Worm (Caenorhabditis elegans): Measurements from ENCODE around the gene EEED8.2.

EEED8.2 gene

DNA sequence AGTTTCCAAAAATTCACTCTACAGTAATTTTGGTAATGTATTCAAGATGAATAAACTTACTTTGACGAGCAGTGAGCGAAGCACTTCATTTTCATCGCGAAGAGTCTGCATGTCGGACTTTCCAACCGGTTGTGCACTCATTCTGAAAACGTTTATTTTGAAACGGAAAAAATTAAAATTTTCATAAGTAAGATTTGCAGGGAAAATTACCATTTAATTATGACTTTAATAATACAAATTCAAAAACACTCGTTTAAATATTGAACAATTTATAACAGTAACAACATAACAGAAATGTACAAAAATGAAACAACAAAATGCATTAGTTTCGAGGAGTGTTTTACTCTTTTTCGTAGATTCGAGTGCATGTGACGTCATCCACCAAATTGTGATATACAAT, 4.0 kb upstream of the EEED8.2 start, which contains the start of the genes EEED8.13 and EEED8.18:
EEED8.13 (minus strand) TSS at position 101 of the 400 bp plus-strand sequence.
EEED8.18 (minus strand) TSS at position 144 of the 400 bp plus-strand sequence.
- TF ChIP-seq zag-1 (tag; optimal IDR thresholded peaks at IDR 0.05) (no peak), nhr-21 (tag; optimal IDR thresholded peaks at IDR 0.05) (no peak), nhr-11 (tag; optimal IDR thresholded peaks at IDR 0.05) (no peak), nhr-6 (tag; optimal IDR thresholded peaks at IDR 0.05) (no peak), nhr-237 (tag; optimal IDR thresholded peaks at IDR 0.05) (no peak), sem-4 (tag; optimal IDR thresholded peaks at IDR 0.05) (no peak), dmd-4 (tag; optimal IDR thresholded peaks at IDR 0.05) (no peak), aly-2 (tag; optimal IDR thresholded peaks at IDR 0.05) (no peak)

DNA sequence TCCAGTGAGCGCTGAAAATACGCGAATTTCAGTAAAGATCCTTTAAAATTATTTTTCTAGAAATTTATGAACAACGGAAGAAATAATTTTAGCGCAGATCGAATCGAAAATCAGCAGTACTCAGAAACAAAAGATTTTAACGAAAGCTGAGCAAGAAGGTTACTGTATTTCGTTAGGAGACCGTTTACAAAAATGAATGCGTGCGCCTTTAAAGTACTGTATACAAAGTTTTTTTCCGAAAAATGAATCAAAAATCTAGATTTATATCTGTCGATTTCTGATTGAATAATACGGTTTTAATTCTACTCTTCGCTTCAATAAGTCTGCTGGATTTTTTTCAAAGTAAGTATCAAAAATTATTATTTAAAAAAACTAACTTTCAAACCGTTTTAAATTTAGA, 2.5 kb upstream of the EEED8.2 start, which contains the start of the genes EEED8.14 and EEED8.3:
EEED8.14 (minus strand) TSS at position 13 of the 400 bp plus-strand sequence.
EEED8.3 (plus strand) TSS at position 237 of the 400 bp plus-strand sequence.
- TF ChIP-seq nhr-10 (tag; optimal IDR thresholded peaks at IDR 0.05) (no peak), F13H6.1 (tag; optimal IDR thresholded peaks at IDR 0.05) (no peak), unc-62 (GFP tag; optimal IDR thresholded peaks at IDR 0.05) (no peak)

DNA sequence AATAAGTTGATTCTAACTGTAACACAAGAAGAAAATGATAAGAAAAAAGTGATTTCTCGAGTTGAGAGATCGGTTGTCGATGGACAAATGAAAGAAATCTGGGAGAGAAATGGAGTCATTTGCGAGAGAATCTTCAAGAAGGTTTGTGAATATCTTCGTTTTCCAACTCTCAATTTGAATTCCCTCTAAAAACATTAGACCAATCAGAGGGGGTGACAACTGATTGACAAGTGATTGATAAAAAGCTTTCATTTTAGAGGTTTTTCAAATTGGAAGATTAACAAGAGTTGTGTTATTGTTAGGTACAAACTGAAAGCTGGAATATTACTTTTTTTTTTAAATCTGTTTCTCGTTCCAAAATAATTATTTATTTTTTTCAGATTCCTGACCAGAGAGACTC, 1.4 kb downstream of the EEED8.2 start:
- TF ChIP-seq nhr-11 (tag; optimal IDR thresholded peaks at IDR 0.05), result no peak
- no peak for TF ChIP-seq mdl-1 (tag; optimal IDR thresholded peaks at IDR 0.05)
- TF ChIP-seq nhr-25 (tag; optimal IDR thresholded peaks at IDR 0.05), result no peak
- TF ChIP-seq gmeb-1 (tag; optimal IDR thresholded peaks at IDR 0.05), result no peak
- TF ChIP-seq ztf-4 (tag; optimal IDR thresholded peaks at IDR 0.05), result no peak
- TF ChIP-seq ztf-11 (tag; optimal IDR thresholded peaks at IDR 0.05), result no peak
- no peak for TF ChIP-seq sma-9 (GFP tag; optimal IDR thresholded peaks at IDR 0.05)
- TF ChIP-seq sma-9 (tag; optimal IDR thresholded peaks at IDR 0.05), result no peak
- TF ChIP-seq lin-11 (tag; optimal IDR thresholded peaks at IDR 0.05), result no peak
- TF ChIP-seq ceh-16 (tag; optimal IDR thresholded peaks at IDR 0.05), result no peak
- no peak for TF ChIP-seq ama-1 (optimal IDR thresholded peaks at IDR 0.05)
- TF ChIP-seq zag-1 (tag; optimal IDR thresholded peaks at IDR 0.05), result no peak
- no peak for TF ChIP-seq egl-27 (tag; optimal IDR thresholded peaks at IDR 0.05)
- TF ChIP-seq nhr-23 (tag; optimal IDR thresholded peaks at IDR 0.05), result no peak
- no peak for TF ChIP-seq unc-55 (GFP tag; optimal IDR thresholded peaks at IDR 0.05)

DNA sequence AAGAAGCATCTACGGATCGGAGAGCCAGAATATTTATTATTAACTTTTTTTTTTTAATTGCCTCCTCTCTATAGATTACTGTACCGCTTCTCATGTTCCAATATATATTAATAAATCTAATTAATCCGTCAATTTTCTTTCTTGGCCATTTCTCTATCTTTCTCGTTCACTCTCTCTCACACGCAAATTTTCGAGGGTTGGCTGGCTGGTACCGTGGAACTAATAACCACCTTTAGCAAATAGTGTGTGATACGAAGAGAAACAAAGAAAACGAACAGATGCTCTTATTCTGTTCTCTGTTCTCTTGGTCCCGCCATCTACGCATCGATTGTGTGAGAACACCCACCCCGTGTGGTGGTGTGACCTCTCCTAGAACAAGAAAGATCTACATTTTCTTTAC, 1.8 kb downstream of the EEED8.2 start:
- TF ChIP-seq nhr-6 (tag; optimal IDR thresholded peaks at IDR 0.05) (no peak), fos-1 (tag; optimal IDR thresholded peaks at IDR 0.05) (no peak), sem-4 (tag; optimal IDR thresholded peaks at IDR 0.05) (no peak), crh-2 (tag; optimal IDR thresholded peaks at IDR 0.05) (no peak), sma-3 (GFP tag; optimal IDR thresholded peaks at IDR 0.05) (no peak), Y55F3AM.14 (GFP tag; optimal IDR thresholded peaks at IDR 0.05) (no peak), ceh-16 (tag; optimal IDR thresholded peaks at IDR 0.05) (no peak), egl-27 (tag; optimal IDR thresholded peaks at IDR 0.05) (no peak), unc-55 (GFP tag; optimal IDR thresholded peaks at IDR 0.05) (no peak), mdl-1 (tag; optimal IDR thresholded peaks at IDR 0.05) (no peak), ztf-4 (tag; optimal IDR thresholded peaks at IDR 0.05) (no peak)

DNA sequence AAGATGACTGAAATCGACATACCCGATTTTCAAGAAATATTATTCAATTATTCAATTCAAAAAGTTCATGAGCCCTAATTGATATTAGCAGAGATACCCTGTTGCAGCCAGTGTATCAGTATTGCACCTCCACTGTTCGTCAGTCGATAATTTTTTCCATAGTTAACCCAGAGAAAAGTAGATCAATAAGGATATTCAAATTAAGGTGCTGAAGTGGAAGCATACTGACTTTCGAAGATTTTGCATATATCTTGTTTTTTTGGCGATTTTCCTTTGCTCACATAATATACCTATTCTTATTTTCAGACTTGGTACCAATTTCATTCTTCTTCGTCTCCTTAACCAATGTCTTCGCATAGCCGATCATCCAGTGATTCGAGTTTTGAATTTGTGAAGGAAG, 2.4 kb downstream of the EEED8.2 start, which contains the start of gene EEED8.15:
EEED8.15 (plus strand) TSS at position 301 of the 400 bp plus-strand sequence.
- TF ChIP-seq ztf-1 (GFP tag; conservative IDR thresholded peaks at IDR 0.05), result no peak
- TF ChIP-seq mdl-1 (tag; optimal IDR thresholded peaks at IDR 0.05), result no peak
- no peak for TF ChIP-seq lsy-2 (tag; optimal IDR thresholded peaks at IDR 0.05)
- no peak for TF ChIP-seq elt-1 (tag; optimal IDR thresholded peaks at IDR 0.05)
- TF ChIP-seq mab-5 (tag; optimal IDR thresholded peaks at IDR 0.05), result no peak
- TF ChIP-seq zag-1 (tag; optimal IDR thresholded peaks at IDR 0.05), result no peak
- TF ChIP-seq dmd-4 (tag; optimal IDR thresholded peaks at IDR 0.05), result no peak
- TF ChIP-seq lin-13 (GFP tag; optimal IDR thresholded peaks at IDR 0.05), result no peak
- no peak for TF ChIP-seq nhr-10 (tag; optimal IDR thresholded peaks at IDR 0.05)
- TF ChIP-seq nhr-77 (tag; optimal IDR thresholded peaks at IDR 0.05), result no peak
- TF ChIP-seq crh-2 (tag; optimal IDR thresholded peaks at IDR 0.05), result no peak
- no peak for TF ChIP-seq nhr-11 (tag; optimal IDR thresholded peaks at IDR 0.05)

All from whole organism, L2 larva.